Fruit fly (Drosophila melanogaster): ENCODE results near the gene CG9393.

The CG9393 gene

dm6 chr3R:9532437-9533180 lies 30.9 kb downstream of the CG9393 start, which contains the start of gene by:
by (minus strand) TSS chr3R:9533011.
- no peak for TF ChIP-seq fru (GFP tag; optimal IDR thresholded peaks at IDR 0.05)
- TF ChIP-seq HLH106 (tag; optimal IDR thresholded peaks at IDR 0.05) = no peak
- no peak for TF ChIP-seq usp (GFP tag; optimal IDR thresholded peaks at IDR 0.05)
- TF ChIP-seq tai (GFP tag; optimal IDR thresholded peaks at IDR 0.05) = no peak
- peak; percentile 74 to 83 for TF ChIP-seq dl (GFP tag; optimal IDR thresholded peaks at IDR 0.05; ENCODE audit: insufficient read depth in 1 of 2, partially characterized antibody in 2 of 2)
- no peak for TF ChIP-seq Abd-B (GFP tag; optimal IDR thresholded peaks at IDR 0.05)
- peak; percentile 37 for TF ChIP-seq Vsx2 (GFP tag; optimal IDR thresholded peaks at IDR 0.05; ENCODE audit: partially characterized antibody)
- no peak for TF ChIP-seq woc (GFP tag; optimal IDR thresholded peaks at IDR 0.05)
- no peak for TF ChIP-seq Sp1 (GFP tag; optimal IDR thresholded peaks at IDR 0.05)
- no peak for TF ChIP-seq CG9705 (GFP tag; optimal IDR thresholded peaks at IDR 0.05)
- TF ChIP-seq CrebA (GFP tag; optimal IDR thresholded peaks at IDR 0.05; ENCODE audit: borderline replicate concordance) = no peak
- TF ChIP-seq rgr (GFP tag; optimal IDR thresholded peaks at IDR 0.05) = no peak
- TF ChIP-seq sv (GFP tag; optimal IDR thresholded peaks at IDR 0.05) = no peak
- TF ChIP-seq dmrt93B (GFP tag; optimal IDR thresholded peaks at IDR 0.05) = no peak
- TF ChIP-seq sage (GFP tag; optimal IDR thresholded peaks at IDR 0.05) = no peak
- no peak for TF ChIP-seq dsf (GFP tag; optimal IDR thresholded peaks at IDR 0.05; ENCODE audit: borderline replicate concordance)
- TF ChIP-seq OdsH (GFP tag; optimal IDR thresholded peaks at IDR 0.05) = no peak
- TF ChIP-seq ey (GFP tag; optimal IDR thresholded peaks at IDR 0.05) = no peak
- TF ChIP-seq Hr78 (GFP tag; optimal IDR thresholded peaks at IDR 0.05) = no peak
- TF ChIP-seq jim (GFP tag; optimal IDR thresholded peaks at IDR 0.05) = peak; percentile 84
- TF ChIP-seq Rel (GFP tag; optimal IDR thresholded peaks at IDR 0.05) = no peak
- no peak for TF ChIP-seq Rel (tag; optimal IDR thresholded peaks at IDR 0.05)
- TF ChIP-seq foxo (GFP tag; optimal IDR thresholded peaks at IDR 0.05) = no peak
- no peak for TF ChIP-seq N (GFP tag; optimal IDR thresholded peaks at IDR 0.05)
- no peak for TF ChIP-seq Mio (GFP tag; optimal IDR thresholded peaks at IDR 0.05)
- no peak for TF ChIP-seq pan (optimal IDR thresholded peaks at IDR 0.05)
- no peak for TF ChIP-seq Hnf4 (GFP tag; optimal IDR thresholded peaks at IDR 0.05)
- no peak for TF ChIP-seq lola (GFP tag; optimal IDR thresholded peaks at IDR 0.05)
- no peak for TF ChIP-seq psq (GFP tag; optimal IDR thresholded peaks at IDR 0.05)
- TF ChIP-seq Dif (GFP tag; optimal IDR thresholded peaks at IDR 0.05; ENCODE audit: partially characterized antibody) = peak; percentile 82
- TF ChIP-seq Hr83 (GFP tag; optimal IDR thresholded peaks at IDR 0.05; ENCODE audit: poor library complexity, severe bottlenecking) = peak; percentile 15
- no peak for TF ChIP-seq GATAd (GFP tag; optimal IDR thresholded peaks at IDR 0.05)
- TF ChIP-seq Myc (optimal IDR thresholded peaks at IDR 0.05) = no peak
- no peak for TF ChIP-seq h (GFP tag; optimal IDR thresholded peaks at IDR 0.05)
- no peak for TF ChIP-seq Dfd (GFP tag; optimal IDR thresholded peaks at IDR 0.05)
- TF ChIP-seq Jra (GFP tag; optimal IDR thresholded peaks at IDR 0.05) = no peak
- TF ChIP-seq br (GFP tag; optimal IDR thresholded peaks at IDR 0.05) = no peak
- TF ChIP-seq CG32264 (GFP tag; optimal IDR thresholded peaks at IDR 0.05) = no peak
- TF ChIP-seq brk (GFP tag; optimal IDR thresholded peaks at IDR 0.05) = no peak

- TF ChIP-seq sage (GFP tag; optimal IDR thresholded peaks at IDR 0.05) (no peak), Jra (GFP tag; optimal IDR thresholded peaks at IDR 0.05) (no peak), jim (GFP tag; optimal IDR thresholded peaks at IDR 0.05) (no peak), rgr (GFP tag; optimal IDR thresholded peaks at IDR 0.05) (no peak), dmrt93B (GFP tag; optimal IDR thresholded peaks at IDR 0.05) (no peak), CG9705 (GFP tag; optimal IDR thresholded peaks at IDR 0.05) (no peak), fru (GFP tag; optimal IDR thresholded peaks at IDR 0.05) (no peak), psq (GFP tag; optimal IDR thresholded peaks at IDR 0.05) (no peak), dl (GFP tag; optimal IDR thresholded peaks at IDR 0.05; ENCODE audit: insufficient read depth in 1 of 2, partially characterized antibody in 2 of 2) (no peak), dsf (GFP tag; optimal IDR thresholded peaks at IDR 0.05; ENCODE audit: borderline replicate concordance) (no peak), GATAd (GFP tag; optimal IDR thresholded peaks at IDR 0.05) (no peak), Sp1 (GFP tag; optimal IDR thresholded peaks at IDR 0.05) (no peak), Dif (GFP tag; optimal IDR thresholded peaks at IDR 0.05; ENCODE audit: partially characterized antibody) (no peak), Hnf4 (GFP tag; optimal IDR thresholded peaks at IDR 0.05) (no peak)
Measured at dm6 chr3R:9529913-9530312, 33.6 kb downstream of the CG9393 start.
